Worm (Caenorhabditis elegans) whole organism, L1 larva: ENCODE measurements around the gene EEED8.12.

ENCODE experiments used
- C34B4.2 ChIP-seq: sonication (generic microtip); optimal IDR thresholded peaks from 2 replicates; lab custom pipeline; 2017; ENCODE audit warnings: mild to moderate bottlenecking, missing genetic modification characterization, missing compliant biosample characterization
- Y116A8C.19 ChIP-seq: sonication (generic microtip); optimal IDR thresholded peaks from 2 replicates; lab custom pipeline; 2016; ENCODE audit warnings: missing compliant biosample characterization, missing genetic modification characterization, borderline replicate concordance
- blmp-1 ChIP-seq: fragments of 150-350 bp; optimal IDR thresholded peaks from 2 replicates; lab custom pipeline; 2014; ENCODE audit warnings: missing biosample characterization, missing genetic modification characterization
- ceh-63 ChIP-seq: fragments of 200-800 bp; sonication (Bioruptor generic); optimal IDR thresholded peaks from 2 replicates; lab custom pipeline; 2018; ENCODE audit warnings: mild to moderate bottlenecking, missing genetic modification characterization, missing compliant biosample characterization
- ceh-8 ChIP-seq: fragments of 200-800 bp; sonication (Bioruptor generic); optimal IDR thresholded peaks from 2 replicates; lab custom pipeline; 2018; ENCODE audit warnings: mild to moderate bottlenecking, missing genetic modification characterization, moderate library complexity, missing compliant biosample characterization
- ceh-90 ChIP-seq: sonication (generic microtip); optimal IDR thresholded peaks from 2 replicates; lab custom pipeline; 2016; ENCODE audit warnings: missing genetic modification characterization, missing compliant biosample characterization
- dpl-1 ChIP-seq, 3 experiments: fragments of 150-350 bp in 2 of 3; sonication (generic microtip) in 1 of 3; optimal IDR thresholded peaks; 2 replicates each; lab custom pipeline; 2014 to 2017; ENCODE audit warnings: missing biosample characterization in 3 of 3, missing genetic modification characterization in 3 of 3, missing genetic modification reagents in 3 of 3
- dsc-1 ChIP-seq: sonication (generic microtip); optimal IDR thresholded peaks from 2 replicates; lab custom pipeline; 2016; ENCODE audit warnings: mild to moderate bottlenecking, missing genetic modification characterization, missing compliant biosample characterization
- egl-13 ChIP-seq: sonication (generic microtip); optimal IDR thresholded peaks from 2 replicates; lab custom pipeline; 2016; ENCODE audit warnings: missing genotype, missing genetic modification reagents, missing genetic modification characterization, missing compliant biosample characterization
- egl-27 ChIP-seq, 2 experiments: fragments of 150-350 bp in 1 of 2; sonication (generic microtip); optimal IDR thresholded peaks; 3 replicates each; lab custom pipeline; 2017 to 2018; ENCODE audit warnings: missing biosample characterization in 2 of 2, missing genetic modification characterization in 2 of 2, missing genetic modification reagents in 2 of 2
- elt-2 ChIP-seq: sonication (generic microtip); optimal IDR thresholded peaks from 2 replicates; lab custom pipeline; 2016; ENCODE audit warnings: missing genetic modification characterization, mild to moderate bottlenecking, inconsistent platforms, missing compliant biosample characterization, missing genetic modification reagents
- fkh-4 ChIP-seq: sonication (generic microtip); optimal IDR thresholded peaks from 2 replicates; lab custom pipeline; 2016; ENCODE audit warnings: missing compliant biosample characterization, missing genetic modification characterization, borderline replicate concordance
- fkh-8 ChIP-seq: sonication (generic microtip); optimal IDR thresholded peaks from 2 replicates; lab custom pipeline; 2016; ENCODE audit warnings: mild to moderate bottlenecking, missing genetic modification characterization, missing compliant biosample characterization
- fos-1 ChIP-seq: fragments of 150-350 bp; optimal IDR thresholded peaks from 2 replicates; lab custom pipeline; 2014; ENCODE audit warnings: missing biosample characterization, missing genetic modification characterization
- grh-1 ChIP-seq: fragments of 200-800 bp; sonication (Bioruptor generic); IDR thresholded peaks from 2 replicates; pipeline ENCODE4 v1.3.6; 2022; ENCODE audit warnings: missing genetic modification reagents, missing genetic modification characterization, missing compliant biosample characterization
- hlh-17 ChIP-seq: fragments of 200-800 bp; sonication (Bioruptor generic); optimal IDR thresholded peaks from 2 replicates; lab custom pipeline; 2018; ENCODE audit warnings: missing genetic modification characterization, mild to moderate bottlenecking, missing compliant biosample characterization, moderate library complexity, borderline replicate concordance
- hlh-4 ChIP-seq: sonication (generic microtip); optimal IDR thresholded peaks from 2 replicates; lab custom pipeline; 2016; ENCODE audit warnings: mild to moderate bottlenecking, missing genetic modification characterization, missing compliant biosample characterization
- hpl-2 ChIP-seq: fragments of 150-350 bp; optimal IDR thresholded peaks from 2 replicates; lab custom pipeline; 2014; ENCODE audit warnings: missing biosample characterization, missing genetic modification reagents, missing genetic modification characterization
- isw-1 ChIP-seq: fragments of 200-800 bp; sonication (Bioruptor generic); IDR thresholded peaks from 2 replicates; pipeline ENCODE4 v1.3.6; 2022; ENCODE audit warnings: missing genetic modification characterization, missing compliant biosample characterization
- jun-1 ChIP-seq: fragments of 150-350 bp; optimal IDR thresholded peaks from 2 replicates; lab custom pipeline; 2014; ENCODE audit warnings: missing biosample characterization, missing genetic modification reagents, missing genetic modification characterization
- lin-13 ChIP-seq: fragments of 150-350 bp; optimal IDR thresholded peaks from 2 replicates; lab custom pipeline; 2014; ENCODE audit warnings: missing biosample characterization, missing genetic modification reagents, missing genetic modification characterization
- lin-14 ChIP-seq: fragments of 200-800 bp; sonication (Bioruptor generic); optimal IDR thresholded peaks from 2 replicates; lab custom pipeline; 2018; ENCODE audit warnings: mild to moderate bottlenecking, missing genetic modification characterization, moderate library complexity, missing compliant biosample characterization
- lin-15B ChIP-seq: fragments of 150-350 bp; sonication (generic microtip); optimal IDR thresholded peaks from 3 replicates; lab custom pipeline; 2014; ENCODE audit warnings: missing biosample characterization, missing genetic modification characterization
- lin-35 ChIP-seq, 2 experiments: fragments of 150-350 bp; optimal IDR thresholded peaks; 2 replicates each; lab custom pipeline; 2014; ENCODE audit warnings: missing biosample characterization in 2 of 2, missing genetic modification characterization in 2 of 2, missing genetic modification reagents in 2 of 2
- lin-39 ChIP-seq: fragments of 150-350 bp; optimal IDR thresholded peaks from 2 replicates; lab custom pipeline; 2014; ENCODE audit warnings: missing biosample characterization, missing genetic modification reagents, missing genetic modification characterization
- lir-3 ChIP-seq: sonication (generic microtip); optimal IDR thresholded peaks from 2 replicates; lab custom pipeline; 2016; ENCODE audit warnings: mild to moderate bottlenecking, missing genetic modification characterization, moderate library complexity, missing compliant biosample characterization; ENCODE audit not compliant: poor library complexity
- lsy-2 ChIP-seq, 2 experiments: fragments of 150-350 bp; optimal IDR thresholded peaks; 2 replicates each; lab custom pipeline; 2014; ENCODE audit warnings: missing biosample characterization in 2 of 2, missing genetic modification characterization in 2 of 2
- mab-9 ChIP-seq: fragments of 200-800 bp; sonication (Bioruptor generic); IDR thresholded peaks from 2 replicates; pipeline ENCODE4 v1.3.6; 2022; ENCODE audit warnings: missing genetic modification reagents, missing genetic modification characterization, missing compliant biosample characterization
- mdl-1 ChIP-seq, 2 experiments: fragments of 150-350 bp; optimal IDR thresholded peaks; 2 replicates each; lab custom pipeline; 2014 to 2017; ENCODE audit warnings: missing biosample characterization in 2 of 2, missing genetic modification characterization in 2 of 2, inconsistent platforms in 1 of 2
- mep-1 ChIP-seq: fragments of 150-350 bp; optimal IDR thresholded peaks from 2 replicates; lab custom pipeline; 2014; ENCODE audit warnings: missing biosample characterization, missing genetic modification characterization
- nhr-19 ChIP-seq: fragments of 200-800 bp; sonication (Bioruptor generic); conservative IDR thresholded peaks from 2 replicates; pipeline ENCODE4 v1.3.6; 2022; ENCODE audit warnings: missing genetic modification characterization, missing compliant biosample characterization
- nhr-237 ChIP-seq: fragments of 150-350 bp; optimal IDR thresholded peaks from 2 replicates; lab custom pipeline; 2014; ENCODE audit warnings: missing biosample characterization, missing genetic modification characterization
- nhr-28 ChIP-seq: fragments of 150-350 bp; optimal IDR thresholded peaks from 2 replicates; lab custom pipeline; 2014; ENCODE audit warnings: missing biosample characterization, missing genetic modification characterization
- nhr-76 ChIP-seq: sonication (generic microtip); optimal IDR thresholded peaks from 2 replicates; lab custom pipeline; 2017; ENCODE audit warnings: missing biosample characterization, missing genetic modification characterization
- nhr-77 ChIP-seq: fragments of 150-350 bp; optimal IDR thresholded peaks from 2 replicates; lab custom pipeline; 2014; ENCODE audit warnings: missing biosample characterization, missing genetic modification characterization
- nhr-85 ChIP-seq: sonication (generic microtip); peaks from one replicate; lab custom pipeline; 2016; ENCODE audit warnings: missing genetic modification characterization, inconsistent platforms, missing compliant biosample characterization
- pag-3 ChIP-seq: sonication (generic microtip); optimal IDR thresholded peaks from 2 replicates; lab custom pipeline; 2017; ENCODE audit warnings: missing genetic modification characterization, mild to moderate bottlenecking, missing compliant biosample characterization, antibody characterized with exemption, borderline replicate concordance; ENCODE audit not compliant: insufficient read depth
- rnt-1 ChIP-seq: sonication (generic microtip); optimal IDR thresholded peaks from 2 replicates; lab custom pipeline; 2016; ENCODE audit warnings: mild to moderate bottlenecking, missing genetic modification characterization, moderate library complexity, missing compliant biosample characterization
- skn-1 ChIP-seq: fragments of 150-350 bp; optimal IDR thresholded peaks from 2 replicates; lab custom pipeline; 2014; ENCODE audit warnings: missing biosample characterization, missing genetic modification characterization
- snpc-4 ChIP-seq: fragments of 150-350 bp; optimal IDR thresholded peaks from 2 replicates; lab custom pipeline; 2014; ENCODE audit warnings: missing biosample characterization, missing genetic modification characterization
- snu-23 ChIP-seq: sonication (generic microtip); optimal IDR thresholded peaks from 2 replicates; lab custom pipeline; 2016; ENCODE audit warnings: missing genetic modification characterization, missing compliant biosample characterization
- sox-4 ChIP-seq: sonication (generic microtip); optimal IDR thresholded peaks from 2 replicates; lab custom pipeline; 2016; ENCODE audit warnings: missing genetic modification characterization, missing compliant biosample characterization
- sptf-1 ChIP-seq: fragments of 150-350 bp; optimal IDR thresholded peaks from 2 replicates; lab custom pipeline; 2014; ENCODE audit warnings: missing biosample characterization, missing genetic modification characterization
- unc-130 ChIP-seq: fragments of 150-350 bp; optimal IDR thresholded peaks from 2 replicates; lab custom pipeline; 2017; ENCODE audit warnings: missing biosample characterization, missing genetic modification characterization, inconsistent platforms
- unc-30 ChIP-seq: sonication (generic microtip); optimal IDR thresholded peaks from 2 replicates; lab custom pipeline; 2017; ENCODE audit warnings: missing biosample characterization, missing genetic modification characterization
- unc-62 ChIP-seq: fragments of 150-350 bp; optimal IDR thresholded peaks from 2 replicates; lab custom pipeline; 2014; ENCODE audit warnings: missing biosample characterization, missing genetic modification reagents, missing genetic modification characterization
- unc-98 ChIP-seq: fragments of 200-800 bp; sonication (Bioruptor generic); IDR thresholded peaks from 2 replicates; pipeline ENCODE4 v1.3.6; 2022; ENCODE audit warnings: missing genetic modification characterization, missing compliant biosample characterization
- vab-15 ChIP-seq: sonication (generic microtip); optimal IDR thresholded peaks from 2 replicates; lab custom pipeline; 2017; ENCODE audit warnings: missing genotype, mild to moderate bottlenecking, missing genetic modification characterization, missing compliant biosample characterization
- zag-1 ChIP-seq: fragments of 150-350 bp; optimal IDR thresholded peaks from 2 replicates; lab custom pipeline; 2014; ENCODE audit warnings: missing biosample characterization, missing genetic modification characterization
- zip-4 ChIP-seq: fragments of 200-800 bp; sonication (Bioruptor generic); optimal IDR thresholded peaks from 2 replicates; lab custom pipeline; 2018; ENCODE audit warnings: mild to moderate bottlenecking, missing genetic modification characterization, moderate library complexity, missing compliant biosample characterization
- ztf-4 ChIP-seq: fragments of 150-350 bp; optimal IDR thresholded peaks from 2 replicates; lab custom pipeline; 2014; ENCODE audit warnings: missing biosample characterization, missing genetic modification characterization

Gene EEED8.12

DNA sequence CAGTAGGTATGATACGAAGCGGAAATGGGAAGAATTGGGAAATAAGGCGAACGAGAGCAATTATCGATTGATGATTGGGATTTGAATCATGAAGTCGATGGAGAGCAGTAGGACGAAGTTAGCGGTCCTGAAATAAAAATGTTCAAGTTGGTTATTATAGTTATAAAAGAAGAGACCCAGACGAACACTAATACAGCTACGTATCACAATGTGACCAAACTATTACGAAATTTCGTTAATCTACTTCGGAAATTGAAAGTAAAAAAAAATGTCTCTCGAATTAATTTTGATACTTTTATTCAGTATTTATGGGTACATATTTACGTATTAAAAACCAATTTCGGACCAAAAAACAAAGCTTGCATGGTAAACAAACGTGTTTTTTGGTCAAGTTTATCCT lies 17.6 kb upstream of the EEED8.12 start:
- TF ChIP-seq unc-30, result no peak
- peak; percentile 12 for TF ChIP-seq nhr-85 (tag; lab: Kevin White, UChicago)

DNA sequence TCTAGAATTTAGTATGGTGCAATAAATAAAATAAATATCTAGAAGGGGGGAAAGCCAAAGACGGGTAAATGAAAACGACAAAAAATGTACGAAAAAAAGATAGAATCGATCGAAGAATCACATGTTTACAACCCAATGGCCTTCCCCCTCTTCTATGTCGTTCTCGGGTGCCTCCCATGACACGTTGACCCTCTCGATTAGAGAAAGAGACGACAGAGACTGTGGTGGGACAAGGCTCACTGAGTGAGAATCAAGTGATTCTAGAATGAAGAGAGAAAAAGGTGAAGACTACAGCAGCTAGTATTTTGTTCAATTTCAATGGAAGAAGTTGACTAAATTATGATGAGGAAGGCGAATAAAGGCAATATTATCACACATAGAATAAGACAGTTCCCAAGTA lies 17.2 kb upstream of the EEED8.12 start:
- TF ChIP-seq fkh-4 (tag; lab: Kevin White, UChicago) (no peak), mab-9 (GFP tag; lab: Robert Waterston, UW) (no peak), skn-1 (tag; lab: Kevin White, UChicago) (peak; percentile 17), hlh-17 (GFP tag; lab: Kevin White, UChicago) (no peak), snpc-4 (tag; lab: Kevin White, UChicago) (peak; percentile 6), nhr-76 (tag; lab: Kevin White, UChicago) (no peak), nhr-19 (GFP tag; lab: Robert Waterston, UW) (peak; percentile 21; the same call in 1 of the 2 replicates), lin-39 (tag; lab: Kevin White, UChicago) (no peak), rnt-1 (tag; lab: Kevin White, UChicago) (peak; percentile 71), ceh-8 (no peak), lir-3 (peak; percentile 12), nhr-28 (no peak), hpl-2 (GFP tag; lab: Kevin White, UChicago) (no peak), nhr-85 (tag; lab: Kevin White, UChicago) (peak; percentile 79), egl-27 (tag; optimal IDR thresholded peaks at IDR 0.05; lab: Kevin White, UChicago) (no peak), blmp-1 (peak; percentile 34), mdl-1 (tag; optimal IDR thresholded peaks at IDR 0.05; lab: Kevin White, UChicago) (peak in 1 of 2 experiments; percentile 62), sox-4 (tag; lab: Kevin White, UChicago) (no peak), mep-1 (tag; lab: Kevin White, UChicago) (peak; percentile 70), isw-1 (GFP tag; lab: Robert Waterston, UW) (no peak), dpl-1 (GFP tag; optimal IDR thresholded peaks at IDR 0.05; lab: Kevin White, UChicago) (peak; percentile 21 to 60 (median 58)), ztf-4 (tag; lab: Kevin White, UChicago) (peak; percentile 36), elt-2 (tag; lab: Kevin White, UChicago) (peak; percentile 59), snu-23 (GFP tag; lab: Kevin White, UChicago) (peak; percentile 81), grh-1 (GFP tag; lab: Robert Waterston, UW) (no peak), ceh-90 (tag; lab: Kevin White, UChicago) (no peak), sptf-1 (tag; lab: Kevin White, UChicago) (no peak), lin-35 (GFP tag; optimal IDR thresholded peaks at IDR 0.05; lab: Kevin White, UChicago) (peak; percentile 60 to 78), vab-15 (tag; lab: Kevin White, UChicago) (no peak), unc-62 (GFP tag; lab: Kevin White, UChicago) (no peak), fkh-8 (tag; lab: Kevin White, UChicago) (no peak), nhr-237 (tag; lab: Kevin White, UChicago) (no peak), lsy-2 (tag; optimal IDR thresholded peaks at IDR 0.05; lab: Kevin White, UChicago) (peak; percentile 56 to 73), fos-1 (no peak), C34B4.2 (no peak), ceh-63 (no peak), Y116A8C.19 (tag; lab: Kevin White, UChicago) (no peak), lin-15B (no peak), unc-130 (no peak), zag-1 (tag; lab: Kevin White, UChicago) (no peak), unc-98 (GFP tag; lab: Robert Waterston, UW) (no peak), unc-30 (no peak), lin-14 (GFP tag; lab: Kevin White, UChicago) (peak; percentile 85), lin-13 (peak; percentile 37), jun-1 (no peak), zip-4 (GFP tag; lab: Kevin White, UChicago) (no peak), pag-3 (tag; lab: Kevin White, UChicago) (no peak), egl-13 (tag; lab: Kevin White, UChicago) (no peak), hlh-4 (tag; lab: Kevin White, UChicago) (no peak), dsc-1 (no peak), nhr-77 (no peak)
